Worm (Caenorhabditis elegans): ENCODE results near the gene dpy-10.
A peak's percentile ranks its signal among the peaks of the same experiment; 100 is the strongest.

The dpy-10 gene

ce11 chrII:6695388-6695787 is 16.6 kb downstream of the dpy-10 start, which contains the start of gene C18H9.5:
Gene C18H9.5 (minus strand): TSS chrII:6695566.
- TF ChIP-seq mab-5 (tag; optimal IDR thresholded peaks at IDR 0.05) = no peak
- no peak for TF ChIP-seq flh-1 (GFP tag; optimal IDR thresholded peaks at IDR 0.05)
- no peak for TF ChIP-seq sem-2 (GFP tag; optimal IDR thresholded peaks at IDR 0.05)
- TF ChIP-seq ceh-83 (GFP tag; optimal IDR thresholded peaks at IDR 0.05) = no peak
- no peak for TF ChIP-seq unc-62 (GFP tag; optimal IDR thresholded peaks at IDR 0.05)
- no peak for TF ChIP-seq lsy-2 (tag; optimal IDR thresholded peaks at IDR 0.05)
- TF ChIP-seq ztf-11 (tag; optimal IDR thresholded peaks at IDR 0.05) = no peak
- TF ChIP-seq pha-4 (tag; optimal IDR thresholded peaks at IDR 0.05) = no peak
- no peak for TF ChIP-seq ceh-39 (tag; optimal IDR thresholded peaks at IDR 0.05)
- no peak for TF ChIP-seq nhr-237 (tag; optimal IDR thresholded peaks at IDR 0.05)
- no peak for TF ChIP-seq mls-2 (tag; optimal IDR thresholded peaks at IDR 0.05)
- TF ChIP-seq elt-3 (tag; optimal IDR thresholded peaks at IDR 0.05) = no peak
- no peak for TF ChIP-seq cnd-1 (tag; optimal IDR thresholded peaks at IDR 0.05)
- no peak for TF ChIP-seq ham-2 (GFP tag; optimal IDR thresholded peaks at IDR 0.05)
- no peak for TF ChIP-seq nhr-28 (tag; optimal IDR thresholded peaks at IDR 0.05)

ce11 chrII:6689088-6689487 is 22.9 kb downstream of the dpy-10 start:
- TF ChIP-seq M03D4.4 (tag; optimal IDR thresholded peaks at IDR 0.05) = no peak

ce11 chrII:6685964-6686363 is 26.1 kb downstream of the dpy-10 start:
- TF ChIP-seq bed-3 (GFP tag; optimal IDR thresholded peaks at IDR 0.05) (no peak), mep-1 (tag; optimal IDR thresholded peaks at IDR 0.05) (no peak), hlh-1 (tag; optimal IDR thresholded peaks at IDR 0.05) (no peak), unc-120 (tag; optimal IDR thresholded peaks at IDR 0.05; ENCODE audit: poor library complexity, severe bottlenecking) (no peak), elt-3 (tag; optimal IDR thresholded peaks at IDR 0.05) (no peak), nhr-2 (tag; optimal IDR thresholded peaks at IDR 0.05) (no peak), ceh-83 (GFP tag; optimal IDR thresholded peaks at IDR 0.05) (no peak), nhr-237 (tag; optimal IDR thresholded peaks at IDR 0.05) (no peak), ceh-43 (GFP tag; optimal IDR thresholded peaks at IDR 0.05) (no peak), pha-4 (tag; optimal IDR thresholded peaks at IDR 0.05) (no peak), unc-39 (tag; optimal IDR thresholded peaks at IDR 0.05) (no peak), M03D4.4 (tag; optimal IDR thresholded peaks at IDR 0.05) (no peak), blmp-1 (tag; optimal IDR thresholded peaks at IDR 0.05) (no peak), cnd-1 (tag; optimal IDR thresholded peaks at IDR 0.05) (no peak), sptf-1 (tag; optimal IDR thresholded peaks at IDR 0.05) (no peak), flh-1 (GFP tag; optimal IDR thresholded peaks at IDR 0.05) (no peak), nhr-76 (tag; optimal IDR thresholded peaks at IDR 0.05) (no peak), lsy-2 (tag; optimal IDR thresholded peaks at IDR 0.05) (no peak)

ce11 chrII:6683663-6684285 is 28.3 kb downstream of the dpy-10 start, which contains the start of gene gyf-1:
Gene gyf-1 (plus strand): TSS chrII:6684235.
- TF ChIP-seq unc-39 (tag; optimal IDR thresholded peaks at IDR 0.05) (no peak), lin-13 (tag; optimal IDR thresholded peaks at IDR 0.05) (no peak), mep-1 (tag; optimal IDR thresholded peaks at IDR 0.05) (no peak), ztf-11 (tag; optimal IDR thresholded peaks at IDR 0.05) (no peak), unc-62 (GFP tag; optimal IDR thresholded peaks at IDR 0.05) (no peak), snpc-4 (tag; optimal IDR thresholded peaks at IDR 0.05) (no peak), mab-5 (tag; optimal IDR thresholded peaks at IDR 0.05) (no peak), ces-1 (GFP tag; optimal IDR thresholded peaks at IDR 0.05) (no peak), elt-3 (tag; optimal IDR thresholded peaks at IDR 0.05) (no peak), nhr-237 (tag; optimal IDR thresholded peaks at IDR 0.05) (no peak), ham-2 (GFP tag; optimal IDR thresholded peaks at IDR 0.05) (peak; percentile 23), hlh-1 (tag; optimal IDR thresholded peaks at IDR 0.05) (no peak), tbx-8 (GFP tag; optimal IDR thresholded peaks at IDR 0.05) (no peak), pha-4 (tag; optimal IDR thresholded peaks at IDR 0.05) (no peak), blmp-1 (tag; optimal IDR thresholded peaks at IDR 0.05) (no peak), drap-1 (GFP tag; optimal IDR thresholded peaks at IDR 0.05) (no peak), lsy-2 (tag; optimal IDR thresholded peaks at IDR 0.05) (peak; percentile 8), M03D4.4 (tag; optimal IDR thresholded peaks at IDR 0.05) (no peak), nhr-2 (tag; optimal IDR thresholded peaks at IDR 0.05) (no peak), lin-32 (GFP tag; optimal IDR thresholded peaks at IDR 0.05) (no peak), unc-120 (tag; optimal IDR thresholded peaks at IDR 0.05; ENCODE audit: poor library complexity, severe bottlenecking) (peak; percentile 18)

Data from whole organism, mixed stage, embryonic.